Fruit fly (Drosophila melanogaster): ENCODE measurements around the gene CG34289.

DNA sequence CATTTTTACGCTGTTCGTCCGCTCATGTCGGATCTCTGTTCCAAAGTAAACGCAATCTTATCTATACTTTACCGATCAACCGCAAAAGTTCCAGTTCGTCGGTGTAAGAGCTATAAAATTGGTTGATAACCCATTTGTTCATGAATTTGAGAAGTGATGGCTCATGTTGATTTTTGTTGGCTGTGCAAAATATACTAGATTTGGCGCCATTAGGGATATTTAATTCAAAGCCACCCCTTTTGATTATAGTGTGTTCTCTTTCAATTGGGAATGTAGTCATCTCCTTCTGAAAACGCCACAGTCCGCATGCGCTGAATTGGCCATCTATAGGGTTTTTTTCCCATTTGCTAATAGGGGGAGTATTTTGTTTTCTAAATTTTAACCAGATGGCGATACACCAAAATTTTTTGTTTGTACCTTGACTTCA, 31.5 kb upstream of the CG34289 start, which contains the start of gene Ugt303B2:
- TF ChIP-seq achi (GFP tag; optimal IDR thresholded peaks at IDR 0.05) (no peak), CG9139 (GFP tag; optimal IDR thresholded peaks at IDR 0.05) (no peak), Sox102F (GFP tag; optimal IDR thresholded peaks at IDR 0.05) (no peak), CG6163 (GFP tag; IDR thresholded peaks at IDR 0.05) (no peak), salr (GFP tag; optimal IDR thresholded peaks at IDR 0.05) (no peak), CG6792 (GFP tag; optimal IDR thresholded peaks at IDR 0.05) (no peak), CG11762 (GFP tag; optimal IDR thresholded peaks at IDR 0.05; ENCODE audit: insufficient read depth) (no peak)

Data from whole organism, prepupa.